Worm (Caenorhabditis elegans): ENCODE data around the gene lin-14.

- TF ChIP-seq dao-5 (tag; optimal IDR thresholded peaks at IDR 0.05) (no peak), W03F9.2 (tag; optimal IDR thresholded peaks at IDR 0.05) (no peak)
Observed at ce11 chrX:11471893-11472292, 6.5 kb downstream of the lin-14 start.
